Fruit fly (Drosophila melanogaster): Measurements from ENCODE around the gene Mkk4.

dm6 chr3R:8697772-8698259 lies 47.2 kb upstream of the Mkk4 start, which contains the start of gene hb:
- TF ChIP-seq Sox14 (GFP tag; optimal IDR thresholded peaks at IDR 0.05) (no peak), CG10669 (GFP tag; optimal IDR thresholded peaks at IDR 0.05) (no peak), Sox102F (GFP tag; optimal IDR thresholded peaks at IDR 0.05) (no peak), ss (GFP tag; optimal IDR thresholded peaks at IDR 0.05) (no peak), Blimp-1 (GFP tag; optimal IDR thresholded peaks at IDR 0.05) (no peak), fd85E (GFP tag; optimal IDR thresholded peaks at IDR 0.05) (no peak), CG16779 (tag; optimal IDR thresholded peaks at IDR 0.05) (no peak), Ets96B (tag; optimal IDR thresholded peaks at IDR 0.05) (no peak), CG7368 (GFP tag; optimal IDR thresholded peaks at IDR 0.05) (no peak)

Data from whole organism, prepupa.